Worm (Caenorhabditis elegans): ENCODE results near the gene mon-2.
A peak's percentile ranks its signal among the peaks of the same experiment; 100 is the strongest.

ce11 chrIV:12145681-12146080, 49.1 kb downstream of the mon-2 start, which contains the start of gene B0001.3:
- TF ChIP-seq tbx-2 (tag; optimal IDR thresholded peaks at IDR 0.05): no peak
- TF ChIP-seq unc-86 (tag; optimal IDR thresholded peaks at IDR 0.05): no peak
- TF ChIP-seq fos-1 (tag; optimal IDR thresholded peaks at IDR 0.05): no peak
- no peak for TF ChIP-seq unc-62 (GFP tag; optimal IDR thresholded peaks at IDR 0.05)
- no peak for TF ChIP-seq nhr-76 (tag; optimal IDR thresholded peaks at IDR 0.05)
- TF ChIP-seq mep-1 (tag; optimal IDR thresholded peaks at IDR 0.05): no peak
- peak; percentile 72 for TF ChIP-seq blmp-1 (tag; optimal IDR thresholded peaks at IDR 0.05)
